Worm (Caenorhabditis elegans) whole organism, mixed stage, embryonic: Measurements from ENCODE around the gene prx-10.

Experiments used
- ces-1 ChIP-seq: fragments of 150-350 bp; optimal IDR thresholded peaks from 2 replicates; lab custom pipeline; 2014; ENCODE audit warnings: missing biosample characterization, missing genetic modification reagents, missing genetic modification characterization
- elt-1 ChIP-seq: sonication (generic microtip); optimal IDR thresholded peaks from 2 replicates; lab custom pipeline; 2017; ENCODE audit warnings: missing genetic modification characterization, mild to moderate bottlenecking, missing compliant biosample characterization, antibody characterized with exemption, moderate library complexity, borderline replicate concordance; ENCODE audit not compliant: insufficient read depth
- elt-3 ChIP-seq: fragments of 150-350 bp; optimal IDR thresholded peaks from 2 replicates; lab custom pipeline; 2014; ENCODE audit warnings: missing biosample characterization, missing genetic modification characterization
- nhr-28 ChIP-seq: fragments of 150-350 bp; optimal IDR thresholded peaks from 2 replicates; lab custom pipeline; 2014; ENCODE audit warnings: missing biosample characterization, missing genetic modification characterization
- pha-4 ChIP-seq: fragments of 150-350 bp; optimal IDR thresholded peaks from 2 replicates; lab custom pipeline; 2018; ENCODE audit warnings: missing biosample characterization, missing genetic modification reagents, missing genetic modification characterization
- snpc-4 ChIP-seq: fragments of 150-350 bp; optimal IDR thresholded peaks from 2 replicates; lab custom pipeline; 2014; ENCODE audit warnings: missing biosample characterization, missing genetic modification characterization
- sptf-1 ChIP-seq: sonication (generic microtip); optimal IDR thresholded peaks from 2 replicates; lab custom pipeline; 2017; ENCODE audit warnings: mild to moderate bottlenecking, missing genetic modification characterization, moderate library complexity, missing compliant biosample characterization
- tbx-8 ChIP-seq: fragments of 200-800 bp; sonication (Bioruptor generic); optimal IDR thresholded peaks from 2 replicates; lab custom pipeline; 2018; ENCODE audit warnings: mild to moderate bottlenecking, missing genetic modification characterization, moderate library complexity, missing compliant biosample characterization
- unc-39 ChIP-seq: fragments of 150-350 bp; optimal IDR thresholded peaks from 2 replicates; lab custom pipeline; 2014; ENCODE audit warnings: missing biosample characterization, missing genetic modification characterization
- unc-62 ChIP-seq: fragments of 150-350 bp; optimal IDR thresholded peaks from 2 replicates; lab custom pipeline; 2014; ENCODE audit warnings: missing biosample characterization, missing genetic modification reagents, missing genetic modification characterization
- ztf-11 ChIP-seq: fragments of 150-350 bp; optimal IDR thresholded peaks from 2 replicates; lab custom pipeline; 2014; ENCODE audit warnings: missing biosample characterization, missing genetic modification characterization

DNA sequence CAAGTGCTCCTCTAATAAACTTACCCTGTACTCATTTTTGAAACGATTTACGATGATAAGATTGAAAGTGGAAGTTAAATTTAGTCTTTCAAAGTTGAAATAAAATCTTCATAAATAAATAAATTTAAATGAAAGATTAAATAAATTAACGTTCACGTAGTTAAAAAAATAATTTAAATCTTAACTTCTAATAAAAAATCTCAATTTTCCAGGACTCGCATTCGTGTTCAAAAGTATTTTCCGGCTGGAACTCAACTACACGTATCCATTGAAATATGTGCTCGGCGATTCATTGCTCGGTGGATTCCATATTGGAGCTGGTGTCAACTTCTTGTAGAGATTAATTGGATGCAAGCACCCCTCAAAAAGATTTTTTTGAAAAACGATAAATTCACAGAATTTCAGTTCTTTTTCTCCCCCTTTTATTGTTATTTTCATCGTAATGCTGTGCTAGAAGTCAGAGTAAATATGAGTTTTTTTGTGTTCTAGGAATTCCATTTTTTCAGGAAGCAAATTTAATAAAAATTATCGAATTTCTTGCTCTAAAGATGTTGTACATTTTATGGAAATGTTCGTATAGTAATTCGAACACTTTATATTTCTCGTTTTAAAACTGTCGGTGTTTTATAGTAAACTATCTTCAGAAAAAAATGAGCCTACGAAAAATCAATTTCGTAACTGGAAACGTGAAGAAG lies 27.2 kb downstream of the prx-10 start, which contains the start of the genes C34E10.9 and hap-1:
- TF ChIP-seq snpc-4 (tag; lab: Kevin White, UChicago) (no peak), elt-3 (tag; lab: Kevin White, UChicago) (no peak), elt-1 (tag; lab: Kevin White, UChicago) (no peak), unc-62 (GFP tag; lab: Kevin White, UChicago) (no peak), pha-4 (tag; lab: Kevin White, UChicago) (no peak), nhr-28 (tag; lab: Kevin White, UChicago) (no peak), unc-39 (tag; lab: Kevin White, UChicago) (no peak), sptf-1 (tag; lab: Kevin White, UChicago) (no peak), ces-1 (GFP tag; lab: Kevin White, UChicago) (no peak), ztf-11 (tag; lab: Kevin White, UChicago) (no peak), tbx-8 (GFP tag; lab: Kevin White, UChicago) (no peak)
